Worm (Caenorhabditis elegans) whole organism, L2 larva: ENCODE measurements around the gene kin-20.

Experiments used
- alr-1 ChIP-seq: fragments of 150-350 bp; optimal IDR thresholded peaks from 2 replicates; lab custom pipeline; 2014; ENCODE audit warnings: missing biosample characterization, missing genetic modification characterization
- ceh-82 ChIP-seq: fragments of 150-350 bp; optimal IDR thresholded peaks from 2 replicates; lab custom pipeline; 2014; ENCODE audit warnings: missing biosample characterization, missing genetic modification characterization
- snpc-4 ChIP-seq: fragments of 150-350 bp; optimal IDR thresholded peaks from 2 replicates; lab custom pipeline; 2014; ENCODE audit warnings: missing biosample characterization, missing genetic modification characterization
- ztf-11 ChIP-seq: sonication (generic microtip); optimal IDR thresholded peaks from 2 replicates; lab custom pipeline; 2017; ENCODE audit warnings: missing biosample characterization, missing genetic modification characterization

ce11 chrX:15230394-15230968 lies 47.1 kb downstream of the kin-20 start, which contains the start of gene H03A11.2:
- TF ChIP-seq snpc-4 (no peak), ztf-11 (tag; lab: Kevin White, UChicago) (no peak), ceh-82 (no peak), alr-1 (tag; lab: Kevin White, UChicago) (no peak)
